Fruit fly (Drosophila melanogaster) whole organism, embryonic: ENCODE results near the gene CG4465.

ENCODE experiments used
- Adf1 ChIP-seq: fragments of 200-800 bp; sonication (Bioruptor generic); IDR thresholded peaks from 2 replicates; pipeline ENCODE4 v1.3.6; 2022; ENCODE audit warnings: missing biosample characterization, missing genetic modification characterization
- Asciz ChIP-seq: fragments of 200-800 bp; sonication (Bioruptor generic); optimal IDR thresholded peaks from 2 replicates; lab custom pipeline; 2017; ENCODE audit warnings: missing biosample characterization, mild to moderate bottlenecking, missing genetic modification characterization, missing genetic modification reagents
- CG10321 ChIP-seq: fragments of 200-800 bp; sonication (Bioruptor generic); IDR thresholded peaks from 2 replicates; pipeline ENCODE4 v1.3.6; 2022; ENCODE audit warnings: missing biosample characterization, missing genetic modification characterization
- CG10431 ChIP-seq: fragments of 200-800 bp; sonication (Bioruptor generic); optimal IDR thresholded peaks from 3 replicates; lab custom pipeline; 2018; ENCODE audit warnings: missing biosample characterization, mild to moderate bottlenecking, missing genetic modification characterization
- CG10462 ChIP-seq: fragments of 200-800 bp; sonication (Bioruptor generic); optimal IDR thresholded peaks from 2 replicates; lab custom pipeline; 2016; ENCODE audit warnings: missing biosample characterization, missing genetic modification characterization
- CG10565 ChIP-seq: fragments of 200-800 bp; sonication (Bioruptor generic); optimal IDR thresholded peaks from 3 replicates; lab custom pipeline; 2016; ENCODE audit warnings: missing biosample characterization, mild to moderate bottlenecking, missing genetic modification characterization
- CG11504 ChIP-seq: fragments of 200-800 bp; sonication (Bioruptor generic); optimal IDR thresholded peaks from 3 replicates; lab custom pipeline; 2019; ENCODE audit warnings: missing biosample characterization, mild to moderate bottlenecking, missing genetic modification characterization, moderate library complexity
- CG12104 ChIP-seq: fragments of 200-800 bp; sonication (Bioruptor generic); optimal IDR thresholded peaks from 3 replicates; lab custom pipeline; 2016; ENCODE audit warnings: missing biosample characterization, missing genetic modification characterization
- CG12942 ChIP-seq: fragments of 200-800 bp; sonication (Bioruptor generic); optimal IDR thresholded peaks from 3 replicates; lab custom pipeline; 2016; ENCODE audit warnings: missing biosample characterization, missing genetic modification characterization
- CG13287 ChIP-seq: fragments of 200-800 bp; sonication (Bioruptor generic); IDR thresholded peaks from 2 replicates; pipeline ENCODE4 v1.3.6; 2022; ENCODE audit warnings: missing biosample characterization, missing genetic modification characterization; ENCODE audit not compliant: partially characterized antibody
- CG13894 ChIP-seq: fragments of 200-800 bp; sonication (Bioruptor generic); optimal IDR thresholded peaks from 3 replicates; lab custom pipeline; 2018; ENCODE audit warnings: missing biosample characterization, mild to moderate bottlenecking, missing genetic modification characterization, moderate library complexity
- CG1647 ChIP-seq: fragments of 200-800 bp; sonication (Bioruptor generic); optimal IDR thresholded peaks from 3 replicates; lab custom pipeline; 2016; ENCODE audit warnings: missing biosample characterization, missing genetic modification characterization
- CG18619 ChIP-seq: fragments of 200-800 bp; sonication (Bioruptor generic); optimal IDR thresholded peaks from 3 replicates; lab custom pipeline; 2017; ENCODE audit warnings: missing biosample characterization, mild to moderate bottlenecking, missing genetic modification characterization
- CG30403 ChIP-seq: fragments of 200-800 bp; sonication (Bioruptor generic); optimal IDR thresholded peaks from 3 replicates; lab custom pipeline; 2016; ENCODE audit warnings: missing biosample characterization, missing genetic modification characterization
- CG7745 ChIP-seq: fragments of 200-800 bp; sonication (Bioruptor generic); optimal IDR thresholded peaks from 2 replicates; lab custom pipeline; 2018; ENCODE audit warnings: missing biosample characterization, mild to moderate bottlenecking, missing genetic modification characterization, moderate library complexity
- CG9932 ChIP-seq: fragments of 200-800 bp; sonication (Bioruptor generic); IDR thresholded peaks from 2 replicates; pipeline ENCODE4 v1.3.6; 2022; ENCODE audit warnings: missing biosample characterization, missing genetic modification characterization
- CHES-1-like ChIP-seq: fragments of 200-800 bp; sonication (Bioruptor generic); optimal IDR thresholded peaks from 2 replicates; lab custom pipeline; 2016; ENCODE audit warnings: missing biosample characterization, missing genetic modification characterization
- Dfd ChIP-seq, 2 experiments: fragments of >200 bp; optimal IDR thresholded peaks; 2 replicates each; lab custom pipeline; 2017; ENCODE audit warnings: missing biosample characterization in 2 of 2, missing genetic modification characterization in 2 of 2
- Ets97D ChIP-seq: fragments of 200-800 bp; sonication (Bioruptor generic); optimal IDR thresholded peaks from 3 replicates; lab custom pipeline; 2016; ENCODE audit warnings: missing biosample characterization, missing genetic modification characterization
- HLH54F ChIP-seq: fragments of 200-800 bp; sonication (Bioruptor generic); optimal IDR thresholded peaks from 3 replicates; lab custom pipeline; 2016; ENCODE audit warnings: missing biosample characterization, missing genetic modification characterization
- Hr78 ChIP-seq, 2 experiments: fragments of 200-800 bp in 1 of 2; fragments of >200 bp in 1 of 2; sonication (Bioruptor generic) in 1 of 2; optimal IDR thresholded peaks; 2 replicates each; lab custom pipeline; 2017 to 2019; ENCODE audit warnings: missing biosample characterization in 2 of 2, missing genetic modification characterization in 2 of 2, mild to moderate bottlenecking in 1 of 2, moderate library complexity in 1 of 2
- MBD-R2 ChIP-seq: fragments of 200-800 bp; sonication (Bioruptor generic); IDR thresholded peaks from 2 replicates; pipeline ENCODE4 v1.3.6; 2022; ENCODE audit warnings: missing biosample characterization, missing genetic modification characterization
- Mad ChIP-seq: fragments of 200-800 bp; sonication (Bioruptor generic); optimal IDR thresholded peaks from 2 replicates; lab custom pipeline; 2016; ENCODE audit warnings: missing biosample characterization, missing genetic modification characterization
- Mes4 ChIP-seq: fragments of 200-800 bp; sonication (Bioruptor generic); optimal IDR thresholded peaks from 2 replicates; lab custom pipeline; 2016; ENCODE audit warnings: missing biosample characterization, missing genetic modification characterization
- NFAT ChIP-seq: fragments of 200-800 bp; sonication (Bioruptor generic); IDR thresholded peaks from 2 replicates; pipeline ENCODE4 v1.3.6; 2022; ENCODE audit warnings: missing biosample characterization, missing genetic modification characterization
- Nf-YA ChIP-seq: fragments of 200-800 bp; sonication (Bioruptor generic); IDR thresholded peaks from 2 replicates; pipeline ENCODE4 v1.3.6; 2022; ENCODE audit warnings: missing biosample characterization, missing genetic modification characterization
- Rx ChIP-seq: fragments of 200-800 bp; sonication (Bioruptor generic); IDR thresholded peaks from 2 replicates; pipeline ENCODE4 v1.3.6; 2022; ENCODE audit warnings: missing biosample characterization, missing genetic modification characterization
- Stat92E ChIP-seq, 3 experiments: fragments of >200 bp in 2 of 3; fragments of 200-800 bp in 1 of 3; sonication (Bioruptor generic) in 1 of 3; optimal IDR thresholded peaks; 2 replicates each; lab custom pipeline; 2017 to 2019; ENCODE audit warnings: missing biosample characterization in 3 of 3, missing genetic modification characterization in 3 of 3, mild to moderate bottlenecking in 1 of 3, moderate library complexity in 1 of 3
- Tbp ChIP-seq: fragments of >200 bp; optimal IDR thresholded peaks from 2 replicates; lab custom pipeline; 2018; ENCODE audit warnings: missing biosample characterization, missing genetic modification characterization
- Xrp1 ChIP-seq: fragments of 200-800 bp; sonication (Bioruptor generic); IDR thresholded peaks from 2 replicates; pipeline ENCODE4 v1.3.6; 2022; ENCODE audit warnings: missing biosample characterization, missing genetic modification characterization
- amos ChIP-seq: fragments of 200-800 bp; sonication (Bioruptor generic); IDR thresholded peaks from 2 replicates; pipeline ENCODE4 v1.3.6; 2022; ENCODE audit warnings: missing biosample characterization, missing genetic modification characterization; ENCODE audit not compliant: partially characterized antibody
- bcd ChIP-seq: fragments of 200-800 bp; sonication (Bioruptor generic); optimal IDR thresholded peaks from 2 replicates; lab custom pipeline; 2017; ENCODE audit warnings: missing biosample characterization, mild to moderate bottlenecking, missing genetic modification characterization
- cato ChIP-seq: fragments of 200-800 bp; sonication (Bioruptor generic); optimal IDR thresholded peaks from 2 replicates; lab custom pipeline; 2016; ENCODE audit warnings: missing biosample characterization, missing genetic modification characterization, borderline replicate concordance
- cg ChIP-seq: fragments of 200-800 bp; sonication (Bioruptor generic); optimal IDR thresholded peaks from 3 replicates; lab custom pipeline; 2019; ENCODE audit warnings: missing biosample characterization, mild to moderate bottlenecking, missing genetic modification characterization, moderate library complexity
- crp ChIP-seq, 2 experiments: fragments of 200-800 bp; sonication (Bioruptor generic); optimal IDR thresholded peaks; 2 replicates in 1 of 2; 3 replicates in 1 of 2; lab custom pipeline; 2017; ENCODE audit warnings: missing biosample characterization in 2 of 2, missing genetic modification characterization in 2 of 2, mild to moderate bottlenecking in 1 of 2, moderate library complexity in 1 of 2
- da ChIP-seq: fragments of 200-800 bp; sonication (Bioruptor generic); optimal IDR thresholded peaks from 2 replicates; lab custom pipeline; 2016; ENCODE audit warnings: missing biosample characterization, missing genetic modification characterization
- dati ChIP-seq: fragments of 200-800 bp; sonication (Bioruptor generic); IDR thresholded peaks from 2 replicates; pipeline ENCODE4 v1.3.6; 2022; ENCODE audit warnings: missing biosample characterization, missing genetic modification characterization
- fru ChIP-seq: fragments of >200 bp; optimal IDR thresholded peaks from 2 replicates; lab custom pipeline; 2017
- gfzf ChIP-seq: fragments of 200-800 bp; sonication (Bioruptor generic); optimal IDR thresholded peaks from 2 replicates; lab custom pipeline; 2016; ENCODE audit warnings: missing biosample characterization, mild to moderate bottlenecking, missing genetic modification characterization, moderate library complexity
- gro ChIP-seq: fragments of 200-800 bp; sonication (Bioruptor generic); optimal IDR thresholded peaks from 2 replicates; lab custom pipeline; 2016; ENCODE audit warnings: missing biosample characterization, missing genetic modification characterization
- h ChIP-seq: fragments of >200 bp; optimal IDR thresholded peaks from 2 replicates; lab custom pipeline; 2017
- hkb ChIP-seq, 2 experiments: fragments of 200-800 bp in 1 of 2; fragments of >200 bp in 1 of 2; sonication (Bioruptor generic) in 1 of 2; IDR thresholded peaks in 1 of 2; optimal IDR thresholded peaks in 1 of 2; 2 replicates each; pipeline versions ENCODE4 v1.3.6 to Lab custom; 2017 to 2022; ENCODE audit warnings: missing biosample characterization in 1 of 2, missing genetic modification characterization in 1 of 2
- luna ChIP-seq: fragments of 200-800 bp; sonication (Bioruptor generic); optimal IDR thresholded peaks from 2 replicates; lab custom pipeline; 2016; ENCODE audit warnings: missing biosample characterization, missing genetic modification characterization
- pfk ChIP-seq: fragments of 200-800 bp; sonication (Bioruptor generic); optimal IDR thresholded peaks from 2 replicates; lab custom pipeline; 2018; ENCODE audit warnings: missing biosample characterization, mild to moderate bottlenecking, missing genetic modification characterization, moderate library complexity
- prd ChIP-seq, 3 experiments: fragments of >200 bp in 2 of 3; fragments of 200-800 bp in 1 of 3; sonication (Bioruptor generic) in 1 of 3; optimal IDR thresholded peaks in 2 of 3; IDR thresholded peaks in 1 of 3; 2 replicates in 2 of 3; 3 replicates in 1 of 3; pipeline versions ENCODE4 v1.3.6 to Lab custom; 2017 to 2022; ENCODE audit warnings: missing biosample characterization in 1 of 3, missing genetic modification characterization in 1 of 3
- row ChIP-seq: fragments of 200-800 bp; sonication (Bioruptor generic); IDR thresholded peaks from 3 replicates; pipeline ENCODE4 v1.3.6; 2022; ENCODE audit warnings: missing biosample characterization, missing genetic modification characterization
- tll ChIP-seq, 2 experiments: fragments of 200-800 bp in 1 of 2; fragments of >200 bp in 1 of 2; sonication (Bioruptor generic) in 1 of 2; optimal IDR thresholded peaks; 2 replicates each; lab custom pipeline; 2017 to 2019; ENCODE audit warnings: missing biosample characterization in 2 of 2, missing genetic modification characterization in 2 of 2, mild to moderate bottlenecking in 1 of 2, moderate library complexity in 1 of 2
- tup ChIP-seq: fragments of 200-800 bp; sonication (Bioruptor generic); optimal IDR thresholded peaks from 2 replicates; lab custom pipeline; 2016; ENCODE audit warnings: missing biosample characterization, mild to moderate bottlenecking, missing genetic modification characterization, moderate library complexity

CG4465 gene

dm6 chr3R:19902926-19903739, 14.5 kb downstream of the CG4465 start, which contains the start of gene ClpX (continued):
- TF ChIP-seq CG18619 (GFP tag; lab: Kevin White, UChicago) (no peak), gfzf (GFP tag; lab: Kevin White, UChicago) (peak; percentile 42), amos (GFP tag; lab: Robert Waterston, UW) (peak; percentile 65; the same call in 1 of the 2 replicates), Tbp (GFP tag; lab: Kevin White, UChicago) (no peak), prd (optimal IDR thresholded peaks at IDR 0.05; lab: Kevin White, UChicago) (no peak), prd (GFP tag; IDR thresholded peaks at IDR 0.05; lab: Robert Waterston, UW) (no peak), CG1647 (GFP tag; lab: Kevin White, UChicago) (no peak), CG30403 (GFP tag; lab: Kevin White, UChicago) (no peak), Xrp1 (GFP tag; lab: Robert Waterston, UW) (no peak), bcd (GFP tag; lab: Kevin White, UChicago) (no peak), Asciz (GFP tag; lab: Kevin White, UChicago) (no peak), Mad (no peak), row (GFP tag; lab: Robert Waterston, UW) (peak; percentile 91), crp (GFP tag; optimal IDR thresholded peaks at IDR 0.05; lab: Kevin White, UChicago) (peak; percentile 82 to 97), Dfd (GFP tag; optimal IDR thresholded peaks at IDR 0.05; lab: Kevin White, UChicago) (no peak), MBD-R2 (GFP tag; lab: Robert Waterston, UW) (peak; percentile 73), Nf-YA (no peak), CG10321 (GFP tag; lab: Robert Waterston, UW) (no peak), fru (lab: Kevin White, UChicago) (no peak), CG13287 (GFP tag; lab: Robert Waterston, UW) (peak; percentile 80), CG7745 (tag; lab: Kevin White, UChicago) (no peak), pfk (GFP tag; lab: Kevin White, UChicago) (no peak), Mes4 (GFP tag; lab: Kevin White, UChicago) (no peak), Stat92E (GFP tag; optimal IDR thresholded peaks at IDR 0.05; lab: Kevin White, UChicago) (peak in 1 of 3 experiments; percentile 48), CG10565 (GFP tag; lab: Kevin White, UChicago) (no peak), h (lab: Kevin White, UChicago) (no peak), CG13894 (tag; lab: Kevin White, UChicago) (peak; percentile 10), CG10462 (GFP tag; lab: Kevin White, UChicago) (no peak), NFAT (GFP tag; lab: Robert Waterston, UW) (no peak), CG12104 (GFP tag; lab: Kevin White, UChicago) (no peak), Adf1 (GFP tag; lab: Robert Waterston, UW) (peak; percentile 20; the same call in 1 of the 2 replicates), Rx (GFP tag; lab: Robert Waterston, UW) (no peak), tup (GFP tag; lab: Kevin White, UChicago) (no peak), CG12942 (GFP tag; lab: Kevin White, UChicago) (no peak), dati (no peak), CHES-1-like (GFP tag; lab: Kevin White, UChicago) (no peak), da (GFP tag; lab: Kevin White, UChicago) (no peak), luna (GFP tag; lab: Kevin White, UChicago) (no peak), hkb (optimal IDR thresholded peaks at IDR 0.05; lab: Kevin White, UChicago) (no peak), hkb (GFP tag; IDR thresholded peaks at IDR 0.05; lab: Robert Waterston, UW) (0 out of 2 replicates have a peak, but pooled peaks have one; percentile 10), CG10431 (GFP tag; lab: Kevin White, UChicago) (no peak), cato (no peak), gro (GFP tag; lab: Kevin White, UChicago) (no peak), CG9932 (GFP tag; lab: Robert Waterston, UW) (no peak), tll (GFP tag; optimal IDR thresholded peaks at IDR 0.05; lab: Kevin White, UChicago) (no peak), Hr78 (GFP tag; optimal IDR thresholded peaks at IDR 0.05; lab: Kevin White, UChicago) (no peak), CG11504 (tag; lab: Kevin White, UChicago) (no peak), HLH54F (no peak), cg (GFP tag; lab: Kevin White, UChicago) (peak; percentile 72), Ets97D (GFP tag; lab: Kevin White, UChicago) (no peak)
